Worm (Caenorhabditis elegans) whole organism, L1 larva: Measurements from ENCODE around the gene oac-2.
"Not testable (repeated sequence)": the region's sequence is repeated elsewhere in the genome, so short reads cannot be mapped to it uniquely, and the experiment has no call there.

ENCODE experiments used
- C34B4.2 ChIP-seq: sonication (generic microtip); optimal IDR thresholded peaks from 2 replicates; lab custom pipeline; 2017; ENCODE audit warnings: mild to moderate bottlenecking, missing genetic modification characterization, missing compliant biosample characterization
- F16B12.6 ChIP-seq: fragments of 150-350 bp; optimal IDR thresholded peaks from 2 replicates; lab custom pipeline; 2014; ENCODE audit warnings: missing biosample characterization, missing genetic modification characterization
- Y116A8C.19 ChIP-seq: sonication (generic microtip); optimal IDR thresholded peaks from 2 replicates; lab custom pipeline; 2016; ENCODE audit warnings: missing compliant biosample characterization, missing genetic modification characterization, borderline replicate concordance
- aha-1 ChIP-seq: fragments of 150-350 bp; optimal IDR thresholded peaks from 2 replicates; lab custom pipeline; 2014; ENCODE audit warnings: missing biosample characterization, missing genetic modification characterization
- aly-2 ChIP-seq: fragments of 150-350 bp; optimal IDR thresholded peaks from 2 replicates; lab custom pipeline; 2014; ENCODE audit warnings: missing biosample characterization, missing genetic modification characterization
- blmp-1 ChIP-seq: fragments of 150-350 bp; optimal IDR thresholded peaks from 2 replicates; lab custom pipeline; 2014; ENCODE audit warnings: missing biosample characterization, missing genetic modification characterization
- ceh-8 ChIP-seq: fragments of 200-800 bp; sonication (Bioruptor generic); optimal IDR thresholded peaks from 2 replicates; lab custom pipeline; 2018; ENCODE audit warnings: mild to moderate bottlenecking, missing genetic modification characterization, moderate library complexity, missing compliant biosample characterization
- dpl-1 ChIP-seq, 3 experiments: fragments of 150-350 bp in 2 of 3; sonication (generic microtip) in 1 of 3; optimal IDR thresholded peaks; 2 replicates each; lab custom pipeline; 2014 to 2017; ENCODE audit warnings: missing biosample characterization in 3 of 3, missing genetic modification characterization in 3 of 3, missing genetic modification reagents in 3 of 3
- dsc-1 ChIP-seq: sonication (generic microtip); optimal IDR thresholded peaks from 2 replicates; lab custom pipeline; 2016; ENCODE audit warnings: mild to moderate bottlenecking, missing genetic modification characterization, missing compliant biosample characterization
- elt-2 ChIP-seq: sonication (generic microtip); optimal IDR thresholded peaks from 2 replicates; lab custom pipeline; 2016; ENCODE audit warnings: missing genetic modification characterization, mild to moderate bottlenecking, inconsistent platforms, missing compliant biosample characterization, missing genetic modification reagents
- elt-3 ChIP-seq, 6 experiments: fragments of 150-350 bp in 1 of 6; sonication (generic microtip); optimal IDR thresholded peaks; 2 replicates each; lab custom pipeline; 2017 to 2018; ENCODE audit warnings: missing biosample characterization in 6 of 6, missing genetic modification characterization in 6 of 6, inconsistent platforms in 1 of 6
- fkh-10 ChIP-seq: sonication (generic microtip); optimal IDR thresholded peaks from 2 replicates; lab custom pipeline; 2017; ENCODE audit warnings: missing biosample characterization, missing genetic modification reagents, missing genetic modification characterization
- fkh-4 ChIP-seq: sonication (generic microtip); optimal IDR thresholded peaks from 2 replicates; lab custom pipeline; 2016; ENCODE audit warnings: missing compliant biosample characterization, missing genetic modification characterization, borderline replicate concordance
- grh-1 ChIP-seq: fragments of 200-800 bp; sonication (Bioruptor generic); IDR thresholded peaks from 2 replicates; pipeline ENCODE4 v1.3.6; 2022; ENCODE audit warnings: missing genetic modification reagents, missing genetic modification characterization, missing compliant biosample characterization
- isw-1 ChIP-seq: fragments of 200-800 bp; sonication (Bioruptor generic); IDR thresholded peaks from 2 replicates; pipeline ENCODE4 v1.3.6; 2022; ENCODE audit warnings: missing genetic modification characterization, missing compliant biosample characterization
- lin-13 ChIP-seq: fragments of 150-350 bp; optimal IDR thresholded peaks from 2 replicates; lab custom pipeline; 2014; ENCODE audit warnings: missing biosample characterization, missing genetic modification reagents, missing genetic modification characterization
- lin-35 ChIP-seq, 2 experiments: fragments of 150-350 bp; optimal IDR thresholded peaks; 2 replicates each; lab custom pipeline; 2014; ENCODE audit warnings: missing biosample characterization in 2 of 2, missing genetic modification characterization in 2 of 2, missing genetic modification reagents in 2 of 2
- lir-3 ChIP-seq: sonication (generic microtip); optimal IDR thresholded peaks from 2 replicates; lab custom pipeline; 2016; ENCODE audit warnings: mild to moderate bottlenecking, missing genetic modification characterization, moderate library complexity, missing compliant biosample characterization; ENCODE audit not compliant: poor library complexity
- lsy-2 ChIP-seq, 2 experiments: fragments of 150-350 bp; optimal IDR thresholded peaks; 2 replicates each; lab custom pipeline; 2014; ENCODE audit warnings: missing biosample characterization in 2 of 2, missing genetic modification characterization in 2 of 2
- mab-9 ChIP-seq: fragments of 200-800 bp; sonication (Bioruptor generic); IDR thresholded peaks from 2 replicates; pipeline ENCODE4 v1.3.6; 2022; ENCODE audit warnings: missing genetic modification reagents, missing genetic modification characterization, missing compliant biosample characterization
- mdl-1 ChIP-seq, 2 experiments: fragments of 150-350 bp; optimal IDR thresholded peaks; 2 replicates each; lab custom pipeline; 2014 to 2017; ENCODE audit warnings: missing biosample characterization in 2 of 2, missing genetic modification characterization in 2 of 2, inconsistent platforms in 1 of 2
- mep-1 ChIP-seq: fragments of 150-350 bp; optimal IDR thresholded peaks from 2 replicates; lab custom pipeline; 2014; ENCODE audit warnings: missing biosample characterization, missing genetic modification characterization
- nhr-19 ChIP-seq: fragments of 200-800 bp; sonication (Bioruptor generic); conservative IDR thresholded peaks from 2 replicates; pipeline ENCODE4 v1.3.6; 2022; ENCODE audit warnings: missing genetic modification characterization, missing compliant biosample characterization
- nhr-20 ChIP-seq: sonication (generic microtip); optimal IDR thresholded peaks from 2 replicates; lab custom pipeline; 2016; ENCODE audit warnings: mild to moderate bottlenecking, missing genetic modification characterization, missing compliant biosample characterization
- nhr-47 ChIP-seq: sonication (generic microtip); optimal IDR thresholded peaks from 2 replicates; lab custom pipeline; 2016; ENCODE audit warnings: mild to moderate bottlenecking, missing genetic modification characterization, moderate library complexity, missing compliant biosample characterization
- nhr-71 ChIP-seq: sonication (generic microtip); optimal IDR thresholded peaks from 2 replicates; lab custom pipeline; 2016; ENCODE audit warnings: mild to moderate bottlenecking, missing genetic modification characterization, moderate library complexity, missing compliant biosample characterization
- nhr-84 ChIP-seq: sonication (generic microtip); optimal IDR thresholded peaks from 2 replicates; lab custom pipeline; 2017; ENCODE audit warnings: missing biosample characterization, missing genetic modification characterization
- nhr-85 ChIP-seq: sonication (generic microtip); peaks from one replicate; lab custom pipeline; 2016; ENCODE audit warnings: missing genetic modification characterization, inconsistent platforms, missing compliant biosample characterization
- nhr-90 ChIP-seq: sonication (generic microtip); optimal IDR thresholded peaks from 2 replicates; lab custom pipeline; 2016; ENCODE audit warnings: mild to moderate bottlenecking, missing genetic modification characterization, missing compliant biosample characterization; ENCODE audit not compliant: poor library complexity
- pag-3 ChIP-seq: sonication (generic microtip); optimal IDR thresholded peaks from 2 replicates; lab custom pipeline; 2017; ENCODE audit warnings: missing genetic modification characterization, mild to moderate bottlenecking, missing compliant biosample characterization, antibody characterized with exemption, borderline replicate concordance; ENCODE audit not compliant: insufficient read depth
- pax-3 ChIP-seq: fragments of 200-800 bp; sonication (Bioruptor generic); optimal IDR thresholded peaks from 2 replicates; lab custom pipeline; 2018; ENCODE audit warnings: mild to moderate bottlenecking, missing genetic modification characterization, moderate library complexity, missing compliant biosample characterization
- pqm-1 ChIP-seq: sonication (generic microtip); optimal IDR thresholded peaks from 3 replicates; lab custom pipeline; 2017; ENCODE audit warnings: missing biosample characterization, missing genetic modification characterization
- rnt-1 ChIP-seq: sonication (generic microtip); optimal IDR thresholded peaks from 2 replicates; lab custom pipeline; 2016; ENCODE audit warnings: mild to moderate bottlenecking, missing genetic modification characterization, moderate library complexity, missing compliant biosample characterization
- skn-1 ChIP-seq: fragments of 150-350 bp; optimal IDR thresholded peaks from 2 replicates; lab custom pipeline; 2014; ENCODE audit warnings: missing biosample characterization, missing genetic modification characterization
- snu-23 ChIP-seq: sonication (generic microtip); optimal IDR thresholded peaks from 2 replicates; lab custom pipeline; 2016; ENCODE audit warnings: missing genetic modification characterization, missing compliant biosample characterization
- sox-4 ChIP-seq: sonication (generic microtip); optimal IDR thresholded peaks from 2 replicates; lab custom pipeline; 2016; ENCODE audit warnings: missing genetic modification characterization, missing compliant biosample characterization
- sptf-1 ChIP-seq: fragments of 150-350 bp; optimal IDR thresholded peaks from 2 replicates; lab custom pipeline; 2014; ENCODE audit warnings: missing biosample characterization, missing genetic modification characterization
- sup-37 ChIP-seq: fragments of 200-800 bp; sonication (Bioruptor generic); optimal IDR thresholded peaks from 2 replicates; lab custom pipeline; 2018; ENCODE audit warnings: mild to moderate bottlenecking, missing genetic modification characterization, missing compliant biosample characterization
- tbx-2 ChIP-seq: sonication (generic microtip); optimal IDR thresholded peaks from 2 replicates; lab custom pipeline; 2016; ENCODE audit warnings: missing genetic modification characterization, missing compliant biosample characterization
- tlp-1 ChIP-seq: fragments of 150-350 bp; optimal IDR thresholded peaks from 2 replicates; lab custom pipeline; 2014; ENCODE audit warnings: missing biosample characterization, missing genetic modification characterization
- unc-86 ChIP-seq: sonication (generic microtip); optimal IDR thresholded peaks from 2 replicates; lab custom pipeline; 2016; ENCODE audit warnings: missing genetic modification characterization, missing compliant biosample characterization
- unc-98 ChIP-seq: fragments of 200-800 bp; sonication (Bioruptor generic); IDR thresholded peaks from 2 replicates; pipeline ENCODE4 v1.3.6; 2022; ENCODE audit warnings: missing genetic modification characterization, missing compliant biosample characterization
- xbp-1 ChIP-seq: sonication (generic microtip); optimal IDR thresholded peaks from 2 replicates; lab custom pipeline; 2016; ENCODE audit warnings: missing genetic modification characterization, missing compliant biosample characterization
- zip-4 ChIP-seq: fragments of 200-800 bp; sonication (Bioruptor generic); optimal IDR thresholded peaks from 2 replicates; lab custom pipeline; 2018; ENCODE audit warnings: mild to moderate bottlenecking, missing genetic modification characterization, moderate library complexity, missing compliant biosample characterization

oac-2 gene

DNA sequence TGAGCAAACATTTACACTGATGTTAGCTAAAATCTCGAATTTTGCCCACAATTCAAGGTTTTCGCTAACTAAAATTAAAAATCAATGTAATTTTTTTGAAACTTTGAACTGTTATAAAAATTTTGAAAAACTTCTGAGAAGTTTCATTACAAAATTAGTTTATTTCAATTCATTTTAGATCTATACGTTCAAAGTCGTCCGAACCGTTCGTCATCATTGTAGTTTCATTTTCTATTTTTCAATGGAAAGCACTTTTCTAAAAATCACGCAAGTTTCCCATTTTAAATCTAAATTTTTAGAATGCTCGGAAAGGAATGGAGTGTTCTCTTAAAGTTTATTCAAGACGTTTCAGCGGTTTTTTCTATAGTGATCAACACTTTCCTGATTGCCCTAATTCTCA lies 35.0 kb upstream of the oac-2 start, which contains the start of gene str-228:
str-228 (plus strand) TSS at position 301 of the 400 bp plus-strand sequence.
- TF ChIP-seq aly-2 (tag; lab: Kevin White, UChicago) (no peak), sptf-1 (tag; lab: Kevin White, UChicago) (no peak), nhr-84 (no peak)
- TF ChIP-seq, all 84 proteins: peak for 0

DNA sequence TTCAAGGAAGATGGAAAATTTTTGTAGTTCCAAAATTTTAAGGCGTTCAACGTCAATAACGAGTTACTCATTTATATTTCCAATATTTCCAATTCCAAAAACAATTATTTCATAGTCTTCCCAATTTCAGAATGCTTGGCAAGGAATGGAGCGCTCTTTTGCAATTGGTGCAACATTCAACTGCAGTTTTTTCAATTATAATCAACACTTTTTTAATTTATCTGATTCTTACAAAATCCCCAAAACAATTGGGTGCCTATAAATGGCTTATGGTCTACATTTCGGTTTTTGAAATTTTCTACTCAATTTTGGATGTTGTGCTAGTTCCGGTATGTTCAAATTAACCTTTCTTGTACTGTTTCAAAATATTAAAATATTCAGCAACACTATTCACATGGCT lies 32.8 kb upstream of the oac-2 start, which contains the start of gene str-225:
str-225 (plus strand) TSS at position 132 of the 400 bp plus-strand sequence.
- TF ChIP-seq nhr-71 (tag; lab: Kevin White, UChicago): no peak
- TF ChIP-seq mab-9 (GFP tag; lab: Robert Waterston, UW): no peak
- no peak for TF ChIP-seq fkh-10 (GFP tag; lab: Kevin White, UChicago)
- TF ChIP-seq rnt-1 (tag; lab: Kevin White, UChicago): no peak
- no peak for TF ChIP-seq sup-37 (GFP tag; lab: Kevin White, UChicago)
- TF ChIP-seq unc-86 (tag; lab: Kevin White, UChicago): no peak
- TF ChIP-seq tbx-2 (tag; lab: Kevin White, UChicago): no peak

DNA sequence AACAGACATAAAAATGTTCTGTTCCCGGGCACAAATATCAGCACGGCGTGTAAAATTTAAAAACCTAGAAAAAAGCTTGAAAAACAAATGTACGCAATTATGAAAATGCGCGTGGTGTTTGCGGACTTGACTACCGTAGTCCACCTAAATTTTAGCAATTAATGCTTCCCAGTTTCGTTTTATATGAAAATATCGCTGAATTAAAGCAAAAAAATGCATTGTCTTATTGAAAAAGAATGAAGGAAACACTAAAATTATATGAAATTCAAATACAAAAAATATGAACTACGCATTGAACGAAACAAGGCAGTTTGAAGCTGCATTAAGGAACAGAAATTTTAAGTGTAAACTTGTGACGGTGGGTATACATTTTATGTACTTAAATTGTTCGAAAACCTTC lies 31.3 kb upstream of the oac-2 start, which contains the start of gene ugt-64:
ugt-64 (minus strand) TSS at position 101 of the 400 bp plus-strand sequence.
- TF ChIP-seq nhr-71 (tag; lab: Kevin White, UChicago); C34B4.2; grh-1 (GFP tag; lab: Robert Waterston, UW): not testable (repeated sequence)

DNA sequence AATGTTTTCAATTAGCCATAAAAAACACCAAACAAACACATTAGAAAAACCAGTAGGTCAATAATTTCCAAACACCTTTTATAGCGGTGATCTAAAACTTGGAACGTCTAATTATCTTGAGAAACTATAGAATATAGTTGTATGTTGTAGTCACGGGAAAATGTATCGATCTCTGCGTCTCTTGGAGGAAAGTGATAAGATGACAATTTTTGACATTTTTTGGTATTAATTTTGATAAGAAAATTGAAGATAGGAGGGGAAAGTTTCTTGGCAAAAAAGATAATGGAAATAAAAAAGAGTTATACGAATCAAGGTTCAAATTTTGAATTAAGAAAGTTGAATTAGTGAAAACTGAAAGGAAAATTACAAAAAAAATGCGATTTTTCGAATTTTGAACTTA lies 30.8 kb upstream of the oac-2 start:
- TF ChIP-seq nhr-90 (tag; lab: Kevin White, UChicago) (peak; percentile 28), snu-23 (GFP tag; lab: Kevin White, UChicago) (no peak), nhr-19 (no peak), aly-2 (tag; lab: Kevin White, UChicago) (no peak), pax-3 (tag; lab: Kevin White, UChicago) (no peak), sox-4 (no peak), rnt-1 (tag; lab: Kevin White, UChicago) (no peak), fkh-4 (no peak), xbp-1 (no peak), tlp-1 (tag; lab: Kevin White, UChicago) (peak; percentile 48), pqm-1 (tag; lab: Kevin White, UChicago) (peak; percentile 47), dpl-1 (GFP tag; optimal IDR thresholded peaks at IDR 0.05; lab: Kevin White, UChicago) (peak in 1 of 3 experiments; percentile 17), pag-3 (tag; lab: Kevin White, UChicago) (no peak), F16B12.6 (tag; lab: Kevin White, UChicago) (no peak), elt-2 (peak; percentile 91), mdl-1 (tag; optimal IDR thresholded peaks at IDR 0.05; lab: Kevin White, UChicago) (no peak), nhr-47 (tag; lab: Kevin White, UChicago) (no peak), aha-1 (tag; lab: Kevin White, UChicago) (no peak), lin-13 (GFP tag; lab: Kevin White, UChicago) (no peak), lin-35 (GFP tag; optimal IDR thresholded peaks at IDR 0.05; lab: Kevin White, UChicago) (peak in 1 of 2 experiments; percentile 28), nhr-20 (tag; lab: Kevin White, UChicago) (peak; percentile 84), unc-98 (GFP tag; lab: Robert Waterston, UW) (no peak), elt-3 (tag; optimal IDR thresholded peaks at IDR 0.05; lab: Kevin White, UChicago) (peak in 4 of 6 experiments; percentile 7 to 79 (median 54)), lir-3 (tag; lab: Kevin White, UChicago) (no peak), mep-1 (tag; lab: Kevin White, UChicago) (peak; percentile 0), dsc-1 (no peak), ceh-8 (GFP tag; lab: Kevin White, UChicago) (no peak), nhr-85 (tag; lab: Kevin White, UChicago) (peak; percentile 74), Y116A8C.19 (tag; lab: Kevin White, UChicago) (no peak), sup-37 (GFP tag; lab: Kevin White, UChicago) (no peak), blmp-1 (tag; lab: Kevin White, UChicago) (peak; percentile 86), skn-1 (tag; lab: Kevin White, UChicago) (peak; percentile 40), fkh-10 (GFP tag; lab: Kevin White, UChicago) (no peak), lsy-2 (tag; optimal IDR thresholded peaks at IDR 0.05; lab: Kevin White, UChicago) (no peak), isw-1 (GFP tag; lab: Robert Waterston, UW) (no peak), zip-4 (no peak)
